Worm (Caenorhabditis elegans) whole organism, L1 larva: Measurements from ENCODE around the gene dyf-2.

Source experiments
- C04F5.9 ChIP-seq: sonication (generic microtip); optimal IDR thresholded peaks from 2 replicates; lab custom pipeline; 2016; ENCODE audit warnings: missing genetic modification characterization, missing compliant biosample characterization
- F16B12.6 ChIP-seq: fragments of 150-350 bp; optimal IDR thresholded peaks from 2 replicates; lab custom pipeline; 2014; ENCODE audit warnings: missing biosample characterization, missing genetic modification characterization
- Y116A8C.19 ChIP-seq: sonication (generic microtip); optimal IDR thresholded peaks from 2 replicates; lab custom pipeline; 2016; ENCODE audit warnings: missing compliant biosample characterization, missing genetic modification characterization, borderline replicate concordance
- alr-1 ChIP-seq: fragments of 200-800 bp; sonication (Bioruptor generic); optimal IDR thresholded peaks from 2 replicates; lab custom pipeline; 2018; ENCODE audit warnings: borderline replicate concordance, mild to moderate bottlenecking, missing genetic modification characterization, missing compliant biosample characterization
- aly-2 ChIP-seq: fragments of 150-350 bp; optimal IDR thresholded peaks from 2 replicates; lab custom pipeline; 2014; ENCODE audit warnings: missing biosample characterization, missing genetic modification characterization
- ama-1 ChIP-seq: fragments of 150-350 bp; optimal IDR thresholded peaks from 2 replicates; lab custom pipeline; 2014
- blmp-1 ChIP-seq: fragments of 150-350 bp; optimal IDR thresholded peaks from 2 replicates; lab custom pipeline; 2014; ENCODE audit warnings: missing biosample characterization, missing genetic modification characterization
- ceh-63 ChIP-seq: fragments of 200-800 bp; sonication (Bioruptor generic); optimal IDR thresholded peaks from 2 replicates; lab custom pipeline; 2018; ENCODE audit warnings: mild to moderate bottlenecking, missing genetic modification characterization, missing compliant biosample characterization
- ceh-8 ChIP-seq: fragments of 200-800 bp; sonication (Bioruptor generic); optimal IDR thresholded peaks from 2 replicates; lab custom pipeline; 2018; ENCODE audit warnings: mild to moderate bottlenecking, missing genetic modification characterization, moderate library complexity, missing compliant biosample characterization
- dpl-1 ChIP-seq, 3 experiments: fragments of 150-350 bp in 2 of 3; sonication (generic microtip) in 1 of 3; optimal IDR thresholded peaks; 2 replicates each; lab custom pipeline; 2014 to 2017; ENCODE audit warnings: missing biosample characterization in 3 of 3, missing genetic modification characterization in 3 of 3, missing genetic modification reagents in 3 of 3
- dsc-1 ChIP-seq: sonication (generic microtip); optimal IDR thresholded peaks from 2 replicates; lab custom pipeline; 2016; ENCODE audit warnings: mild to moderate bottlenecking, missing genetic modification characterization, missing compliant biosample characterization
- efl-1 ChIP-seq, 4 experiments: fragments of 150-350 bp; optimal IDR thresholded peaks in 3 of 4; peaks in 1 of 4; 1 replicate in 1 of 4; 2 replicates in 3 of 4; lab custom pipeline; 2014; ENCODE audit warnings: missing biosample characterization in 2 of 4, missing genetic modification characterization in 2 of 4, missing genetic modification reagents in 2 of 4
- efl-3 ChIP-seq: fragments of 200-800 bp; sonication (Bioruptor generic); optimal IDR thresholded peaks from 2 replicates; lab custom pipeline; 2018; ENCODE audit warnings: mild to moderate bottlenecking, missing genetic modification characterization, missing compliant biosample characterization
- elt-3 ChIP-seq, 6 experiments: fragments of 150-350 bp in 1 of 6; sonication (generic microtip); optimal IDR thresholded peaks; 2 replicates each; lab custom pipeline; 2017 to 2018; ENCODE audit warnings: missing biosample characterization in 6 of 6, missing genetic modification characterization in 6 of 6, inconsistent platforms in 1 of 6
- ets-5 ChIP-seq: fragments of 200-800 bp; sonication (Bioruptor generic); IDR thresholded peaks from 2 replicates; pipeline ENCODE4 v1.3.6; 2022; ENCODE audit warnings: missing genetic modification characterization, missing compliant biosample characterization
- fkh-4 ChIP-seq: sonication (generic microtip); optimal IDR thresholded peaks from 2 replicates; lab custom pipeline; 2016; ENCODE audit warnings: missing compliant biosample characterization, missing genetic modification characterization, borderline replicate concordance
- grh-1 ChIP-seq: fragments of 200-800 bp; sonication (Bioruptor generic); IDR thresholded peaks from 2 replicates; pipeline ENCODE4 v1.3.6; 2022; ENCODE audit warnings: missing genetic modification reagents, missing genetic modification characterization, missing compliant biosample characterization
- hpl-2 ChIP-seq: fragments of 150-350 bp; optimal IDR thresholded peaks from 2 replicates; lab custom pipeline; 2014; ENCODE audit warnings: missing biosample characterization, missing genetic modification reagents, missing genetic modification characterization
- isw-1 ChIP-seq: fragments of 200-800 bp; sonication (Bioruptor generic); IDR thresholded peaks from 2 replicates; pipeline ENCODE4 v1.3.6; 2022; ENCODE audit warnings: missing genetic modification characterization, missing compliant biosample characterization
- jun-1 ChIP-seq: fragments of 150-350 bp; optimal IDR thresholded peaks from 2 replicates; lab custom pipeline; 2014; ENCODE audit warnings: missing biosample characterization, missing genetic modification reagents, missing genetic modification characterization
- lin-35 ChIP-seq, 2 experiments: fragments of 150-350 bp; optimal IDR thresholded peaks; 2 replicates each; lab custom pipeline; 2014; ENCODE audit warnings: missing biosample characterization in 2 of 2, missing genetic modification characterization in 2 of 2, missing genetic modification reagents in 2 of 2
- lin-39 ChIP-seq: fragments of 150-350 bp; optimal IDR thresholded peaks from 2 replicates; lab custom pipeline; 2014; ENCODE audit warnings: missing biosample characterization, missing genetic modification reagents, missing genetic modification characterization
- lsy-2 ChIP-seq, 2 experiments: fragments of 150-350 bp; optimal IDR thresholded peaks; 2 replicates each; lab custom pipeline; 2014; ENCODE audit warnings: missing biosample characterization in 2 of 2, missing genetic modification characterization in 2 of 2
- mab-9 ChIP-seq: fragments of 200-800 bp; sonication (Bioruptor generic); IDR thresholded peaks from 2 replicates; pipeline ENCODE4 v1.3.6; 2022; ENCODE audit warnings: missing genetic modification reagents, missing genetic modification characterization, missing compliant biosample characterization
- mep-1 ChIP-seq: fragments of 150-350 bp; optimal IDR thresholded peaks from 2 replicates; lab custom pipeline; 2014; ENCODE audit warnings: missing biosample characterization, missing genetic modification characterization
- nhr-19 ChIP-seq: fragments of 200-800 bp; sonication (Bioruptor generic); conservative IDR thresholded peaks from 2 replicates; pipeline ENCODE4 v1.3.6; 2022; ENCODE audit warnings: missing genetic modification characterization, missing compliant biosample characterization
- nhr-20 ChIP-seq: sonication (generic microtip); optimal IDR thresholded peaks from 2 replicates; lab custom pipeline; 2016; ENCODE audit warnings: mild to moderate bottlenecking, missing genetic modification characterization, missing compliant biosample characterization
- nhr-47 ChIP-seq: sonication (generic microtip); optimal IDR thresholded peaks from 2 replicates; lab custom pipeline; 2016; ENCODE audit warnings: mild to moderate bottlenecking, missing genetic modification characterization, moderate library complexity, missing compliant biosample characterization
- nhr-71 ChIP-seq: sonication (generic microtip); optimal IDR thresholded peaks from 2 replicates; lab custom pipeline; 2016; ENCODE audit warnings: mild to moderate bottlenecking, missing genetic modification characterization, moderate library complexity, missing compliant biosample characterization
- nhr-85 ChIP-seq: sonication (generic microtip); peaks from one replicate; lab custom pipeline; 2016; ENCODE audit warnings: missing genetic modification characterization, inconsistent platforms, missing compliant biosample characterization
- nhr-90 ChIP-seq: sonication (generic microtip); optimal IDR thresholded peaks from 2 replicates; lab custom pipeline; 2016; ENCODE audit warnings: mild to moderate bottlenecking, missing genetic modification characterization, missing compliant biosample characterization; ENCODE audit not compliant: poor library complexity
- pag-3 ChIP-seq: sonication (generic microtip); optimal IDR thresholded peaks from 2 replicates; lab custom pipeline; 2017; ENCODE audit warnings: missing genetic modification characterization, mild to moderate bottlenecking, missing compliant biosample characterization, antibody characterized with exemption, borderline replicate concordance; ENCODE audit not compliant: insufficient read depth
- pax-3 ChIP-seq: fragments of 200-800 bp; sonication (Bioruptor generic); optimal IDR thresholded peaks from 2 replicates; lab custom pipeline; 2018; ENCODE audit warnings: mild to moderate bottlenecking, missing genetic modification characterization, moderate library complexity, missing compliant biosample characterization
- pqm-1 ChIP-seq: sonication (generic microtip); optimal IDR thresholded peaks from 3 replicates; lab custom pipeline; 2017; ENCODE audit warnings: missing biosample characterization, missing genetic modification characterization
- skn-1 ChIP-seq: fragments of 150-350 bp; optimal IDR thresholded peaks from 2 replicates; lab custom pipeline; 2014; ENCODE audit warnings: missing biosample characterization, missing genetic modification characterization
- snpc-4 ChIP-seq: fragments of 150-350 bp; optimal IDR thresholded peaks from 2 replicates; lab custom pipeline; 2014; ENCODE audit warnings: missing biosample characterization, missing genetic modification characterization
- snu-23 ChIP-seq: sonication (generic microtip); optimal IDR thresholded peaks from 2 replicates; lab custom pipeline; 2016; ENCODE audit warnings: missing genetic modification characterization, missing compliant biosample characterization
- sox-4 ChIP-seq: sonication (generic microtip); optimal IDR thresholded peaks from 2 replicates; lab custom pipeline; 2016; ENCODE audit warnings: missing genetic modification characterization, missing compliant biosample characterization
- swsn-7 ChIP-seq: sonication (generic microtip); optimal IDR thresholded peaks from 2 replicates; lab custom pipeline; 2016; ENCODE audit warnings: missing genetic modification characterization, missing compliant biosample characterization
- tlp-1 ChIP-seq: fragments of 150-350 bp; optimal IDR thresholded peaks from 2 replicates; lab custom pipeline; 2014; ENCODE audit warnings: missing biosample characterization, missing genetic modification characterization
- unc-130 ChIP-seq: fragments of 150-350 bp; optimal IDR thresholded peaks from 2 replicates; lab custom pipeline; 2017; ENCODE audit warnings: missing biosample characterization, missing genetic modification characterization, inconsistent platforms
- unc-30 ChIP-seq: sonication (generic microtip); optimal IDR thresholded peaks from 2 replicates; lab custom pipeline; 2017; ENCODE audit warnings: missing biosample characterization, missing genetic modification characterization
- unc-62 ChIP-seq: fragments of 150-350 bp; optimal IDR thresholded peaks from 2 replicates; lab custom pipeline; 2014; ENCODE audit warnings: missing biosample characterization, missing genetic modification reagents, missing genetic modification characterization
- unc-98 ChIP-seq: fragments of 200-800 bp; sonication (Bioruptor generic); IDR thresholded peaks from 2 replicates; pipeline ENCODE4 v1.3.6; 2022; ENCODE audit warnings: missing genetic modification characterization, missing compliant biosample characterization
- zip-4 ChIP-seq: fragments of 200-800 bp; sonication (Bioruptor generic); optimal IDR thresholded peaks from 2 replicates; lab custom pipeline; 2018; ENCODE audit warnings: mild to moderate bottlenecking, missing genetic modification characterization, moderate library complexity, missing compliant biosample characterization
- ztf-11 ChIP-seq, 2 experiments: sonication (generic microtip); optimal IDR thresholded peaks; 2 replicates each; lab custom pipeline; 2016 to 2017; ENCODE audit warnings: missing genetic modification characterization in 2 of 2, missing biosample characterization in 1 of 2, missing compliant biosample characterization in 1 of 2
- ztf-4 ChIP-seq: fragments of 150-350 bp; optimal IDR thresholded peaks from 2 replicates; lab custom pipeline; 2014; ENCODE audit warnings: missing biosample characterization, missing genetic modification characterization

dyf-2 gene

ce11 chrIII:13709122-13709521 is 22.9 kb upstream of the dyf-2 start:
- TF ChIP-seq jun-1 (tag; lab: Kevin White, UChicago): no peak
- peak in 1 of 2 experiments; percentile 30 for TF ChIP-seq lsy-2 (tag; optimal IDR thresholded peaks at IDR 0.05; lab: Kevin White, UChicago)
- TF ChIP-seq snu-23 (GFP tag; lab: Kevin White, UChicago): peak; percentile 32
- no peak for TF ChIP-seq pax-3 (tag; lab: Kevin White, UChicago)
- TF ChIP-seq nhr-20 (tag; lab: Kevin White, UChicago): peak; percentile 39
- no peak for TF ChIP-seq efl-3
- TF ChIP-seq grh-1 (GFP tag; lab: Robert Waterston, UW): no peak
- no peak for TF ChIP-seq ceh-63 (GFP tag; lab: Kevin White, UChicago)
- no peak for TF ChIP-seq unc-30 (tag; lab: Kevin White, UChicago)
- no peak for TF ChIP-seq pqm-1 (tag; lab: Kevin White, UChicago)
- TF ChIP-seq Y116A8C.19 (tag; lab: Kevin White, UChicago): no peak
- TF ChIP-seq dsc-1 (tag; lab: Kevin White, UChicago): no peak
- TF ChIP-seq elt-3 (tag; optimal IDR thresholded peaks at IDR 0.05; lab: Kevin White, UChicago): peak in 1 of 6 experiments; percentile 17
- TF ChIP-seq dpl-1 (GFP tag; optimal IDR thresholded peaks at IDR 0.05; lab: Kevin White, UChicago): no peak
- TF ChIP-seq ceh-8 (GFP tag; lab: Kevin White, UChicago): no peak
- TF ChIP-seq tlp-1: no peak
- TF ChIP-seq hpl-2: no peak
- no peak for TF ChIP-seq mab-9
- no peak for TF ChIP-seq snpc-4
- no peak for TF ChIP-seq efl-1 (optimal IDR thresholded peaks at IDR 0.05; lab: Kevin White, UChicago)
- TF ChIP-seq efl-1 (GFP tag; optimal IDR thresholded peaks at IDR 0.05 in 1 of 2; lab: Kevin White, UChicago): peak in 1 of 2 experiments; percentile 21
- TF ChIP-seq blmp-1 (tag; lab: Kevin White, UChicago): peak; percentile 98
- no peak for TF ChIP-seq mep-1 (tag; lab: Kevin White, UChicago)
- TF ChIP-seq nhr-47: no peak
- TF ChIP-seq ztf-11 (tag; optimal IDR thresholded peaks at IDR 0.05; lab: Kevin White, UChicago): no peak
- no peak for TF ChIP-seq isw-1 (GFP tag; lab: Robert Waterston, UW)
- no peak for TF ChIP-seq skn-1 (tag; lab: Kevin White, UChicago)
- TF ChIP-seq alr-1 (tag; lab: Kevin White, UChicago): no peak
- TF ChIP-seq pag-3 (tag; lab: Kevin White, UChicago): no peak
- TF ChIP-seq nhr-85 (tag; lab: Kevin White, UChicago): no peak
- TF ChIP-seq sox-4 (tag; lab: Kevin White, UChicago): no peak
- no peak for TF ChIP-seq ets-5 (GFP tag; lab: Robert Waterston, UW)
- no peak for TF ChIP-seq nhr-19
- no peak for TF ChIP-seq C04F5.9 (tag; lab: Kevin White, UChicago)
- no peak for TF ChIP-seq unc-130
- TF ChIP-seq ama-1 (lab: Kevin White, UChicago): no peak
- TF ChIP-seq swsn-7 (tag; lab: Kevin White, UChicago): no peak
- no peak for TF ChIP-seq nhr-71 (tag; lab: Kevin White, UChicago)
- no peak for TF ChIP-seq fkh-4 (tag; lab: Kevin White, UChicago)
- no peak for TF ChIP-seq zip-4 (GFP tag; lab: Kevin White, UChicago)
- TF ChIP-seq lin-39 (tag; lab: Kevin White, UChicago): no peak
- TF ChIP-seq unc-98 (GFP tag; lab: Robert Waterston, UW): no peak
- peak; percentile 4 for TF ChIP-seq nhr-90 (tag; lab: Kevin White, UChicago)
- TF ChIP-seq aly-2 (tag; lab: Kevin White, UChicago): no peak
- TF ChIP-seq lin-35 (GFP tag; optimal IDR thresholded peaks at IDR 0.05; lab: Kevin White, UChicago): peak in 1 of 2 experiments; percentile 31
- TF ChIP-seq F16B12.6: no peak
- TF ChIP-seq ztf-4 (tag; lab: Kevin White, UChicago): no peak
- TF ChIP-seq unc-62 (GFP tag; lab: Kevin White, UChicago): no peak
